Worm (Caenorhabditis elegans) whole organism, L1 larva: ENCODE results near the gene T24B8.3.

Experiments used
- dpl-1 ChIP-seq, 3 experiments: fragments of 150-350 bp in 2 of 3; sonication (generic microtip) in 1 of 3; optimal IDR thresholded peaks; 2 replicates each; lab custom pipeline; 2014 to 2017; ENCODE audit warnings: missing biosample characterization in 3 of 3, missing genetic modification characterization in 3 of 3, missing genetic modification reagents in 3 of 3
- egl-27 ChIP-seq, 2 experiments: fragments of 150-350 bp in 1 of 2; sonication (generic microtip); optimal IDR thresholded peaks; 3 replicates each; lab custom pipeline; 2017 to 2018; ENCODE audit warnings: missing biosample characterization in 2 of 2, missing genetic modification characterization in 2 of 2, missing genetic modification reagents in 2 of 2
- nhr-237 ChIP-seq: fragments of 150-350 bp; optimal IDR thresholded peaks from 2 replicates; lab custom pipeline; 2014; ENCODE audit warnings: missing biosample characterization, missing genetic modification characterization
- nhr-90 ChIP-seq: sonication (generic microtip); optimal IDR thresholded peaks from 2 replicates; lab custom pipeline; 2016; ENCODE audit warnings: mild to moderate bottlenecking, missing genetic modification characterization, missing compliant biosample characterization; ENCODE audit not compliant: poor library complexity

DNA sequence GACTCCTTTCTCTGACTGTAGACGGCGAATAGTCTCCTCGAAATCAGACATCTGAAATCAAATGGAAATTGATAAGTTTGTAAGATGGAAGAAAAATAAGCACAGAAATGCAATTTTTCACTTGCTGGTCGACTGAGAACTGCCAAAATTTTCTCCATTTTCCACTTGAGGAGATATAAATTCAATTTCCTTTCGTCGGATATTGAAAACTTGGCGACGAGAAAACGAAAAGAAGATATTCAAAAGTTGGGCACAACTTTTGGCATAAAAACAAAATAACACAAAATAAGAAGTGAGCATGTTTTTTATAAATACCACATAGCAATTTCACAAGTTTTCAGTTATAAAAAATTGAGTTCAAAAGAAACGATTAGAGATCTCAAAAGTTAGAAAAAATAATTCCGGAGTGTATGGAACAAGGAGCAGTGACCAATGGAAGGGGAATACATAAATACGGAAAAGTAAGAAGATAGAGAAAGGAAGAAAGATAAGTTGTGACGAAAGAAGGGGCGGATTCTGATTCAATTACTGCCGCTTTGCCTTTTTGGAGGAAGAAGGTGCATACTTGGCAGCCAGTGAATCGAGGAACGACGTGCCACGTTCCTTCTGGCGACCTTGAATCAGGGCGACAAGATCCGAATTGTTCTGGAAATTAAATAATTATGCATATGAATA lies 46.3 kb upstream of the T24B8.3 start, which contains the start of gene dyrb-1:
- TF ChIP-seq dpl-1 (GFP tag; optimal IDR thresholded peaks at IDR 0.05; lab: Kevin White, UChicago), result no peak
- no peak for TF ChIP-seq nhr-237 (tag; lab: Kevin White, UChicago)
- no peak for TF ChIP-seq nhr-90 (tag; lab: Kevin White, UChicago)
- no peak for TF ChIP-seq egl-27 (tag; optimal IDR thresholded peaks at IDR 0.05; lab: Kevin White, UChicago)
